Worm (Caenorhabditis elegans) whole organism, L3 larva: ENCODE results near the gene rgs-1.

Experiments
- ZK546.5 ChIP-seq: sonication (generic microtip); optimal IDR thresholded peaks from 2 replicates; lab custom pipeline; 2017; ENCODE audit warnings: missing biosample characterization, missing genetic modification characterization
- aly-2 ChIP-seq: fragments of 150-350 bp; optimal IDR thresholded peaks from 2 replicates; lab custom pipeline; 2014; ENCODE audit warnings: missing biosample characterization, missing genetic modification characterization
- ceh-28 ChIP-seq: fragments of 150-350 bp; optimal IDR thresholded peaks from 2 replicates; lab custom pipeline; 2014; ENCODE audit warnings: missing biosample characterization, missing genetic modification reagents, missing genetic modification characterization
- ceh-82 ChIP-seq: fragments of 150-350 bp; optimal IDR thresholded peaks from 2 replicates; lab custom pipeline; 2014; ENCODE audit warnings: missing biosample characterization, missing genetic modification characterization
- ceh-9 ChIP-seq: sonication (generic microtip); optimal IDR thresholded peaks from 2 replicates; lab custom pipeline; 2018; ENCODE audit warnings: missing biosample characterization, missing genetic modification characterization
- daf-12 ChIP-seq: fragments of 150-350 bp; optimal IDR thresholded peaks from 2 replicates; lab custom pipeline; 2014; ENCODE audit warnings: missing biosample characterization, missing genetic modification reagents, missing genetic modification characterization
- egl-5 ChIP-seq: fragments of 150-350 bp; optimal IDR thresholded peaks from 2 replicates; lab custom pipeline; 2017; ENCODE audit warnings: missing biosample characterization, missing genetic modification reagents, missing genetic modification characterization, inconsistent platforms
- elt-1 ChIP-seq: fragments of 150-350 bp; optimal IDR thresholded peaks from 2 replicates; lab custom pipeline; 2014; ENCODE audit warnings: missing biosample characterization, missing genetic modification characterization
- elt-2 ChIP-seq: sonication (generic microtip); optimal IDR thresholded peaks from 2 replicates; lab custom pipeline; 2016; ENCODE audit warnings: missing genetic modification reagents, mild to moderate bottlenecking, missing genetic modification characterization, missing compliant biosample characterization
- elt-3 ChIP-seq, 3 experiments: fragments of 150-350 bp in 1 of 3; sonication (generic microtip) in 2 of 3; optimal IDR thresholded peaks; 2 replicates in 2 of 3; 4 replicates in 1 of 3; lab custom pipeline; 2014 to 2017; ENCODE audit warnings: missing biosample characterization in 3 of 3, missing genetic modification characterization in 3 of 3
- fkh-10 ChIP-seq: sonication (generic microtip); optimal IDR thresholded peaks from 2 replicates; lab custom pipeline; 2017; ENCODE audit warnings: missing biosample characterization, missing genetic modification reagents, missing genetic modification characterization
- fkh-2 ChIP-seq: fragments of 150-350 bp; optimal IDR thresholded peaks from 2 replicates; lab custom pipeline; 2014; ENCODE audit warnings: missing biosample characterization, missing genetic modification reagents, missing genetic modification characterization
- fos-1 ChIP-seq: fragments of 150-350 bp; optimal IDR thresholded peaks from 2 replicates; lab custom pipeline; 2014; ENCODE audit warnings: missing biosample characterization, missing genetic modification characterization
- hmg-11 ChIP-seq: sonication (generic microtip); optimal IDR thresholded peaks from 2 replicates; lab custom pipeline; 2016; ENCODE audit warnings: missing genetic modification characterization, missing compliant biosample characterization
- jun-1 ChIP-seq: fragments of 150-350 bp; optimal IDR thresholded peaks from 2 replicates; lab custom pipeline; 2014; ENCODE audit warnings: missing biosample characterization, missing genetic modification reagents, missing genetic modification characterization
- lin-15B ChIP-seq: fragments of 150-350 bp; optimal IDR thresholded peaks from 2 replicates; lab custom pipeline; 2014; ENCODE audit warnings: missing biosample characterization, missing genetic modification characterization
- lin-39 ChIP-seq: fragments of 150-350 bp; optimal IDR thresholded peaks from 2 replicates; lab custom pipeline; 2018; ENCODE audit warnings: missing biosample characterization, missing genetic modification reagents, missing genetic modification characterization
- lsy-12 ChIP-seq: sonication (generic microtip); optimal IDR thresholded peaks from 2 replicates; lab custom pipeline; 2016; ENCODE audit warnings: mild to moderate bottlenecking, missing genetic modification characterization, missing compliant biosample characterization
- mdl-1 ChIP-seq: fragments of 150-350 bp; optimal IDR thresholded peaks from 2 replicates; lab custom pipeline; 2014; ENCODE audit warnings: missing biosample characterization, missing genetic modification characterization
- mml-1 ChIP-seq: fragments of 150-350 bp; sonication (generic microtip); optimal IDR thresholded peaks from 3 replicates; lab custom pipeline; 2014; ENCODE audit warnings: missing biosample characterization, missing genetic modification characterization
- nhr-11 ChIP-seq: fragments of 150-350 bp; optimal IDR thresholded peaks from 2 replicates; lab custom pipeline; 2014; ENCODE audit warnings: missing biosample characterization, missing genetic modification characterization
- nhr-12 ChIP-seq: fragments of 150-350 bp; optimal IDR thresholded peaks from 2 replicates; lab custom pipeline; 2014; ENCODE audit warnings: missing biosample characterization, missing genetic modification characterization
- nhr-23 ChIP-seq: fragments of 150-350 bp; optimal IDR thresholded peaks from 2 replicates; lab custom pipeline; 2014; ENCODE audit warnings: missing biosample characterization, missing genetic modification reagents, missing genetic modification characterization
- nhr-25 ChIP-seq: sonication (generic microtip); optimal IDR thresholded peaks from 2 replicates; lab custom pipeline; 2017; ENCODE audit warnings: missing biosample characterization, missing genetic modification characterization
- nhr-28 ChIP-seq: fragments of 150-350 bp; optimal IDR thresholded peaks from 2 replicates; lab custom pipeline; 2014; ENCODE audit warnings: missing biosample characterization, missing genetic modification characterization
- nhr-67 ChIP-seq: fragments of 150-350 bp; optimal IDR thresholded peaks from 2 replicates; lab custom pipeline; 2014; ENCODE audit warnings: missing biosample characterization, missing genetic modification characterization
- nhr-76 ChIP-seq: fragments of 150-350 bp; sonication (generic microtip); optimal IDR thresholded peaks from 5 replicates; lab custom pipeline; 2014; ENCODE audit warnings: missing biosample characterization, missing genetic modification characterization
- nhr-77 ChIP-seq: fragments of 150-350 bp; optimal IDR thresholded peaks from 2 replicates; lab custom pipeline; 2014; ENCODE audit warnings: missing biosample characterization, missing genetic modification characterization
- pha-4 ChIP-seq: fragments of 150-350 bp; optimal IDR thresholded peaks from 2 replicates; lab custom pipeline; 2014; ENCODE audit warnings: missing biosample characterization, missing genetic modification reagents, missing genetic modification characterization
- pqm-1 ChIP-seq: fragments of 150-350 bp; optimal IDR thresholded peaks from 2 replicates; lab custom pipeline; 2017; ENCODE audit warnings: missing biosample characterization, missing genetic modification characterization, inconsistent platforms
- skn-1 ChIP-seq: fragments of 150-350 bp; optimal IDR thresholded peaks from 2 replicates; lab custom pipeline; 2014; ENCODE audit warnings: missing biosample characterization, missing genetic modification characterization
- tbx-2 ChIP-seq: sonication (generic microtip); optimal IDR thresholded peaks from 2 replicates; lab custom pipeline; 2016; ENCODE audit warnings: mild to moderate bottlenecking, missing genetic modification characterization, missing compliant biosample characterization
- unc-39 ChIP-seq: sonication (generic microtip); optimal IDR thresholded peaks from 4 replicates; lab custom pipeline; 2017; ENCODE audit warnings: missing biosample characterization, missing genetic modification characterization
- zag-1 ChIP-seq: fragments of 150-350 bp; optimal IDR thresholded peaks from 2 replicates; lab custom pipeline; 2014; ENCODE audit warnings: missing biosample characterization, missing genetic modification characterization
- ztf-11 ChIP-seq: fragments of 150-350 bp; optimal IDR thresholded peaks from 2 replicates; lab custom pipeline; 2014; ENCODE audit warnings: missing biosample characterization, missing genetic modification characterization

rgs-1 gene

ce11 chrIII:10006734-10007348 is 9.5 kb downstream of the rgs-1 start, which contains the start of gene C05B5.8:
Gene C05B5.8, minus strand, starts transcription at chrIII:10006784.
- TF ChIP-seq ceh-9 (no peak), pqm-1 (tag; lab: Kevin White, UChicago) (no peak), mml-1 (tag; lab: Kevin White, UChicago) (no peak), skn-1 (tag; lab: Kevin White, UChicago) (no peak), fkh-2 (tag; lab: Kevin White, UChicago) (no peak), nhr-12 (tag; lab: Kevin White, UChicago) (no peak), ceh-82 (no peak), jun-1 (tag; lab: Kevin White, UChicago) (no peak), unc-39 (tag; lab: Kevin White, UChicago) (no peak), elt-3 (tag; optimal IDR thresholded peaks at IDR 0.05; lab: Kevin White, UChicago) (no peak), nhr-23 (tag; lab: Kevin White, UChicago) (peak; percentile 73), fkh-10 (GFP tag; lab: Kevin White, UChicago) (no peak), nhr-25 (tag; lab: Kevin White, UChicago) (peak; percentile 91), nhr-11 (tag; lab: Kevin White, UChicago) (no peak), elt-1 (tag; lab: Kevin White, UChicago) (peak; percentile 83), lin-15B (tag; lab: Kevin White, UChicago) (no peak), zag-1 (tag; lab: Kevin White, UChicago) (no peak), pha-4 (tag; lab: Kevin White, UChicago) (no peak), egl-5 (tag; lab: Kevin White, UChicago) (no peak), tbx-2 (tag; lab: Kevin White, UChicago) (no peak), nhr-77 (no peak), ceh-28 (tag; lab: Kevin White, UChicago) (peak; percentile 34), nhr-28 (tag; lab: Kevin White, UChicago) (no peak), mdl-1 (tag; lab: Kevin White, UChicago) (no peak)

- TF ChIP-seq skn-1 (tag; lab: Kevin White, UChicago): no peak
Measured at ce11 chrIII:10004213-10004612, 12.1 kb downstream of the rgs-1 start, which contains the start of gene C05B5.11. Gene C05B5.11, plus strand, starts transcription at chrIII:10004513.

- TF ChIP-seq nhr-23 (tag; lab: Kevin White, UChicago) (no peak), ztf-11 (tag; lab: Kevin White, UChicago) (no peak)
Measured at ce11 chrIII:10001060-10001459, 15.3 kb downstream of the rgs-1 start, which contains the start of gene C05B5.5. Gene C05B5.5, plus strand, starts transcription at chrIII:10001360.

ce11 chrIII:10000428-10000827 is 15.9 kb downstream of the rgs-1 start, which contains the start of gene C05B5.2:
Gene C05B5.2, minus strand, starts transcription at chrIII:10000528.
- TF ChIP-seq lin-39 (no peak), lsy-12 (tag; lab: Kevin White, UChicago) (no peak), elt-2 (tag; lab: Kevin White, UChicago) (no peak), ZK546.5 (tag; lab: Kevin White, UChicago) (no peak), hmg-11 (tag; lab: Kevin White, UChicago) (no peak), tbx-2 (tag; lab: Kevin White, UChicago) (no peak), mdl-1 (tag; lab: Kevin White, UChicago) (no peak), skn-1 (tag; lab: Kevin White, UChicago) (no peak), daf-12 (tag; lab: Kevin White, UChicago) (no peak), fkh-10 (GFP tag; lab: Kevin White, UChicago) (no peak), nhr-77 (no peak), ceh-9 (no peak), aly-2 (tag; lab: Kevin White, UChicago) (no peak), nhr-11 (tag; lab: Kevin White, UChicago) (no peak), fos-1 (tag; lab: Kevin White, UChicago) (no peak)

- TF ChIP-seq jun-1 (tag; lab: Kevin White, UChicago) (no peak), lsy-12 (tag; lab: Kevin White, UChicago) (no peak), ceh-28 (tag; lab: Kevin White, UChicago) (no peak), nhr-76 (tag; lab: Kevin White, UChicago) (no peak), ceh-82 (no peak), ztf-11 (tag; lab: Kevin White, UChicago) (no peak), nhr-28 (tag; lab: Kevin White, UChicago) (no peak), tbx-2 (tag; lab: Kevin White, UChicago) (no peak), nhr-11 (tag; lab: Kevin White, UChicago) (no peak), nhr-67 (tag; lab: Kevin White, UChicago) (no peak)
Measured at ce11 chrIII:9999235-9999634, 17.1 kb downstream of the rgs-1 start, which contains the start of gene C05B5.17. Gene C05B5.17, minus strand, starts transcription at chrIII:9999335.
